Worm (Caenorhabditis elegans) whole organism, late embryonic: ENCODE results near the gene F07H5.13.

Experiments
- C08G9.2 ChIP-seq: sonication (generic microtip); optimal IDR thresholded peaks from 2 replicates; lab custom pipeline; 2016; ENCODE audit warnings: mild to moderate bottlenecking, missing genetic modification characterization, moderate library complexity, missing compliant biosample characterization
- ceh-14 ChIP-seq: sonication (generic microtip); optimal IDR thresholded peaks from 2 replicates; lab custom pipeline; 2016; ENCODE audit warnings: missing genotype, missing genetic modification characterization, missing compliant biosample characterization
- che-1 ChIP-seq: sonication (generic microtip); optimal IDR thresholded peaks from 2 replicates; lab custom pipeline; 2016; ENCODE audit warnings: mild to moderate bottlenecking, missing genetic modification characterization, missing compliant biosample characterization
- fkh-10 ChIP-seq: fragments of 150-350 bp; optimal IDR thresholded peaks from 2 replicates; lab custom pipeline; 2014; ENCODE audit warnings: missing biosample characterization, missing genetic modification reagents, missing genetic modification characterization
- tbx-2 ChIP-seq: sonication (generic microtip); optimal IDR thresholded peaks from 2 replicates; lab custom pipeline; 2016; ENCODE audit warnings: missing genetic modification characterization, missing compliant biosample characterization
- unc-86 ChIP-seq: sonication (generic microtip); optimal IDR thresholded peaks from 2 replicates; lab custom pipeline; 2016; ENCODE audit warnings: missing genetic modification characterization, missing compliant biosample characterization
- zip-5 ChIP-seq: sonication (generic microtip); optimal IDR thresholded peaks from 2 replicates; lab custom pipeline; 2016; ENCODE audit warnings: missing genetic modification characterization, missing compliant biosample characterization

- TF ChIP-seq tbx-2 (tag; lab: Kevin White, UChicago): no peak
- no peak for TF ChIP-seq ceh-14 (tag; lab: Kevin White, UChicago)
- no peak for TF ChIP-seq zip-5
- no peak for TF ChIP-seq unc-86 (tag; lab: Kevin White, UChicago)
- TF ChIP-seq fkh-10 (GFP tag; lab: Kevin White, UChicago): no peak
- no peak for TF ChIP-seq che-1 (tag; lab: Kevin White, UChicago)
- TF ChIP-seq C08G9.2 (tag; lab: Kevin White, UChicago): no peak
Measured at ce11 chrII:8742972-8743371, 47.4 kb upstream of the F07H5.13 start.
